Worm (Caenorhabditis elegans) whole organism, early embryonic: ENCODE measurements around the gene mksr-2.

Experiments
- F13C5.2 ChIP-seq: sonication (generic microtip); optimal IDR thresholded peaks from 2 replicates; lab custom pipeline; 2017; ENCODE audit warnings: mild to moderate bottlenecking, missing genetic modification characterization, inconsistent platforms, missing compliant biosample characterization
- aly-1 ChIP-seq: sonication (generic microtip); optimal IDR thresholded peaks from 2 replicates; lab custom pipeline; 2016; ENCODE audit warnings: missing genetic modification characterization, missing compliant biosample characterization
- ama-1 ChIP-seq: fragments of 150-350 bp; optimal IDR thresholded peaks from 2 replicates; lab custom pipeline; 2014
- hnd-1 ChIP-seq: sonication (generic microtip); optimal IDR thresholded peaks from 2 replicates; lab custom pipeline; 2016; ENCODE audit warnings: missing genetic modification characterization, missing compliant biosample characterization
- scrt-1 ChIP-seq: fragments of 200-800 bp; sonication (Bioruptor generic); IDR thresholded peaks from 2 replicates; pipeline ENCODE4 v1.3.6; 2022; ENCODE audit warnings: missing genetic modification characterization, missing compliant biosample characterization
- tra-4 ChIP-seq: sonication (generic microtip); optimal IDR thresholded peaks from 2 replicates; lab custom pipeline; 2017; ENCODE audit warnings: missing genetic modification characterization, missing compliant biosample characterization

Gene mksr-2

DNA sequence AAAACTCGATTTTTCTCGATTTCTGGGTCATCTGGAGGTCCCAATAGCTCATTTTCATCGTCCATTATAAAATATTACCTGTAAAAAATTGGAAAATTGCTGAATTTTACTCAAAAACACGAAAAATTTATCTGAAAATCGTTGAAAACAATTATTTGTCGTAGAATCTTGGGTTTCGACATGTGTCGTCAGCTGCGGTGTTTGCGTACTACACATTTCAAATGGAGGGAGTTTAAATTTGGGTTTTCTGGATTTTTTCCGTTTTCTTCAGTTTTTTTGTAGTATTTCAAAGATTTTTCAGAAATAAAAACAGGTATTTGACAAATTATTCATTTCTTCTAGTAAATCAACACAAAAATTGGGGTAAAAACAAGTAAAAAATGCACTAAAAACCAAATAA, 30.8 kb downstream of the mksr-2 start, which contains the start of gene M70.5:
TSS of gene M70.5 (minus strand) at position 78 of the 400 bp plus-strand sequence.
- TF ChIP-seq scrt-1 (GFP tag; lab: Robert Waterston, UW): 0 out of 2 replicates have a peak, but pooled peaks have one; percentile 31

DNA sequence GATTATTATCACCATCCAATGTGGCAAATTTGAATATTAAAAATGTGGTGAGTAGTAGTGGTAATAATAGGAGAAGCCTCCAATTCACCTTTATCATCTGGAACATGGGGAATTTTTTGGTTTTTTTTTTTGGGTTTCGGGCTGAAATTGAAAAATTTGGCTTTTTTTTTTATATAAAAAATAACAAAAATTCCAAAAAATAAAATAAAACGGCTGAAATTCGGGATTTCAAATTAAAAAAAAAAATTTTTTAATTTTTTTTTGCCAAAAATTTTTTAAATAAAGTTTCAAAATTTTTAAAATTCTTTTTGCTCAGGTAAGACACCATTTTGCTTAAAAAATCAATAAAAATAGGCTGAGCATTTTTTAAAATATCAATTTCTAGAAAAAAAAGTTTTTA, 42.8 kb downstream of the mksr-2 start, which contains the start of gene famp-1:
TSS of gene famp-1 (minus strand) at position 101 of the 400 bp plus-strand sequence.
- no peak for TF ChIP-seq aly-1
- no peak for TF ChIP-seq hnd-1 (tag; lab: Kevin White, UChicago)
- no peak for TF ChIP-seq ama-1 (lab: Kevin White, UChicago)
- TF ChIP-seq F13C5.2 (tag; lab: Kevin White, UChicago): no peak
- no peak for TF ChIP-seq tra-4 (tag; lab: Kevin White, UChicago)
